Worm (Caenorhabditis elegans) whole organism, L3 larva: ENCODE measurements around the gene C04F6.9.

Experiments
- R02D3.7 ChIP-seq: fragments of 150-350 bp; optimal IDR thresholded peaks from 2 replicates; lab custom pipeline; 2014; ENCODE audit warnings: missing biosample characterization, missing genetic modification characterization
- aly-2 ChIP-seq: fragments of 150-350 bp; optimal IDR thresholded peaks from 2 replicates; lab custom pipeline; 2014; ENCODE audit warnings: missing biosample characterization, missing genetic modification characterization
- ceh-16 ChIP-seq: sonication (generic microtip); optimal IDR thresholded peaks from 2 replicates; lab custom pipeline; 2017; ENCODE audit warnings: missing biosample characterization, missing genetic modification characterization
- ceh-28 ChIP-seq: fragments of 150-350 bp; optimal IDR thresholded peaks from 2 replicates; lab custom pipeline; 2014; ENCODE audit warnings: missing biosample characterization, missing genetic modification reagents, missing genetic modification characterization
- ceh-82 ChIP-seq: fragments of 150-350 bp; optimal IDR thresholded peaks from 2 replicates; lab custom pipeline; 2014; ENCODE audit warnings: missing biosample characterization, missing genetic modification characterization
- ceh-9 ChIP-seq: sonication (generic microtip); optimal IDR thresholded peaks from 2 replicates; lab custom pipeline; 2018; ENCODE audit warnings: missing biosample characterization, missing genetic modification characterization
- daf-12 ChIP-seq: fragments of 150-350 bp; optimal IDR thresholded peaks from 2 replicates; lab custom pipeline; 2014; ENCODE audit warnings: missing biosample characterization, missing genetic modification reagents, missing genetic modification characterization
- egl-5 ChIP-seq: fragments of 150-350 bp; optimal IDR thresholded peaks from 2 replicates; lab custom pipeline; 2017; ENCODE audit warnings: missing biosample characterization, missing genetic modification reagents, missing genetic modification characterization, inconsistent platforms
- elt-1 ChIP-seq: fragments of 150-350 bp; optimal IDR thresholded peaks from 2 replicates; lab custom pipeline; 2014; ENCODE audit warnings: missing biosample characterization, missing genetic modification characterization
- elt-2 ChIP-seq: sonication (generic microtip); optimal IDR thresholded peaks from 2 replicates; lab custom pipeline; 2016; ENCODE audit warnings: missing genetic modification reagents, mild to moderate bottlenecking, missing genetic modification characterization, missing compliant biosample characterization
- eor-1 ChIP-seq, 2 experiments: fragments of 150-350 bp; optimal IDR thresholded peaks; 2 replicates each; lab custom pipeline; 2014 to 2018; ENCODE audit warnings: missing biosample characterization in 2 of 2, missing genetic modification characterization in 2 of 2
- fkh-10 ChIP-seq: sonication (generic microtip); optimal IDR thresholded peaks from 2 replicates; lab custom pipeline; 2017; ENCODE audit warnings: missing biosample characterization, missing genetic modification reagents, missing genetic modification characterization
- fkh-2 ChIP-seq: fragments of 150-350 bp; optimal IDR thresholded peaks from 2 replicates; lab custom pipeline; 2014; ENCODE audit warnings: missing biosample characterization, missing genetic modification reagents, missing genetic modification characterization
- hmg-11 ChIP-seq: sonication (generic microtip); optimal IDR thresholded peaks from 2 replicates; lab custom pipeline; 2016; ENCODE audit warnings: missing genetic modification characterization, missing compliant biosample characterization
- lin-15B ChIP-seq: fragments of 150-350 bp; optimal IDR thresholded peaks from 2 replicates; lab custom pipeline; 2014; ENCODE audit warnings: missing biosample characterization, missing genetic modification characterization
- lin-39 ChIP-seq: fragments of 150-350 bp; optimal IDR thresholded peaks from 2 replicates; lab custom pipeline; 2018; ENCODE audit warnings: missing biosample characterization, missing genetic modification reagents, missing genetic modification characterization
- lsy-12 ChIP-seq: sonication (generic microtip); optimal IDR thresholded peaks from 2 replicates; lab custom pipeline; 2016; ENCODE audit warnings: mild to moderate bottlenecking, missing genetic modification characterization, missing compliant biosample characterization
- mml-1 ChIP-seq: fragments of 150-350 bp; sonication (generic microtip); optimal IDR thresholded peaks from 3 replicates; lab custom pipeline; 2014; ENCODE audit warnings: missing biosample characterization, missing genetic modification characterization
- nhr-12 ChIP-seq: fragments of 150-350 bp; optimal IDR thresholded peaks from 2 replicates; lab custom pipeline; 2014; ENCODE audit warnings: missing biosample characterization, missing genetic modification characterization
- nhr-23 ChIP-seq: fragments of 150-350 bp; optimal IDR thresholded peaks from 2 replicates; lab custom pipeline; 2014; ENCODE audit warnings: missing biosample characterization, missing genetic modification reagents, missing genetic modification characterization
- nhr-25 ChIP-seq: sonication (generic microtip); optimal IDR thresholded peaks from 2 replicates; lab custom pipeline; 2017; ENCODE audit warnings: missing biosample characterization, missing genetic modification characterization
- nhr-28 ChIP-seq: fragments of 150-350 bp; optimal IDR thresholded peaks from 2 replicates; lab custom pipeline; 2014; ENCODE audit warnings: missing biosample characterization, missing genetic modification characterization
- nhr-76 ChIP-seq: fragments of 150-350 bp; sonication (generic microtip); optimal IDR thresholded peaks from 5 replicates; lab custom pipeline; 2014; ENCODE audit warnings: missing biosample characterization, missing genetic modification characterization
- nhr-77 ChIP-seq: fragments of 150-350 bp; optimal IDR thresholded peaks from 2 replicates; lab custom pipeline; 2014; ENCODE audit warnings: missing biosample characterization, missing genetic modification characterization
- pqm-1 ChIP-seq: fragments of 150-350 bp; optimal IDR thresholded peaks from 2 replicates; lab custom pipeline; 2017; ENCODE audit warnings: missing biosample characterization, missing genetic modification characterization, inconsistent platforms
- snpc-4 ChIP-seq: fragments of 150-350 bp; optimal IDR thresholded peaks from 2 replicates; lab custom pipeline; 2014; ENCODE audit warnings: missing biosample characterization, missing genetic modification characterization
- tbx-2 ChIP-seq: sonication (generic microtip); optimal IDR thresholded peaks from 2 replicates; lab custom pipeline; 2016; ENCODE audit warnings: mild to moderate bottlenecking, missing genetic modification characterization, missing compliant biosample characterization
- unc-39 ChIP-seq: sonication (generic microtip); optimal IDR thresholded peaks from 4 replicates; lab custom pipeline; 2017; ENCODE audit warnings: missing biosample characterization, missing genetic modification characterization
- unc-62 ChIP-seq: fragments of 150-350 bp; sonication (generic microtip); optimal IDR thresholded peaks from 4 replicates; lab custom pipeline; 2014; ENCODE audit warnings: missing biosample characterization, missing genetic modification reagents, missing genetic modification characterization
- ztf-11 ChIP-seq: fragments of 150-350 bp; optimal IDR thresholded peaks from 2 replicates; lab custom pipeline; 2014; ENCODE audit warnings: missing biosample characterization, missing genetic modification characterization
- ztf-4 ChIP-seq: fragments of 150-350 bp; optimal IDR thresholded peaks from 2 replicates; lab custom pipeline; 2014; ENCODE audit warnings: missing biosample characterization, missing genetic modification characterization

Gene C04F6.9

DNA sequence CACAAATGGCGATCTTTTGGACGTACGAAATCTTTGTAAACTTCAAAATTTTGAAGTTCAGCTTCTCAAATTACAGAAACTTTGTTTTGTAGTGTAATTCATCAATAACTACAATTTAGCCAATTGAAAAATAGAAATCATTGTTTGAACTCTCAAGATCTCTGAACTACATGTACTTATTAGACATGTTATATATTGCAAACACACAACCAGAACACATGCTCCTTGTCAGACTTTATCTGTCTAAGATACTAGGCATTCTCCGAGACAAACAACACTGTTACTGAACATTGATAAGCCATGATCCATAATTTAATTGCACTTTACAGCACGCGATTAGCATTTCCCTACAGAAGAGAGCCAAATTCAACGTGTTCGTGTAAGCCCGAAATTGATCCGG, 22.7 kb downstream of the C04F6.9 start, which contains the start of gene ZK813.6:
TSS of gene ZK813.6 (plus strand) at position 301 of the 400 bp plus-strand sequence.
- no peak for TF ChIP-seq elt-2 (tag; lab: Kevin White, UChicago)
- no peak for TF ChIP-seq nhr-76
- TF ChIP-seq nhr-12 (tag; lab: Kevin White, UChicago) = no peak

- TF ChIP-seq fkh-10 (GFP tag; lab: Kevin White, UChicago) = peak; percentile 35
- TF ChIP-seq ceh-82 (tag; lab: Kevin White, UChicago) = no peak
- no peak for TF ChIP-seq snpc-4
- no peak for TF ChIP-seq mml-1
- no peak for TF ChIP-seq hmg-11 (tag; lab: Kevin White, UChicago)
Measured at ce11 chrX:3429122-3429521, 27.3 kb downstream of the C04F6.9 start.

ce11 chrX:3430020-3430419, 28.2 kb downstream of the C04F6.9 start, which contains the start of gene ZK813.4:
TSS of gene ZK813.4 (minus strand) at chrX:3430120.
- TF ChIP-seq ztf-4 (tag; lab: Kevin White, UChicago) (no peak), fkh-10 (GFP tag; lab: Kevin White, UChicago) (no peak), ceh-9 (no peak), ztf-11 (no peak), lin-15B (tag; lab: Kevin White, UChicago) (no peak), nhr-23 (tag; lab: Kevin White, UChicago) (no peak), fkh-2 (tag; lab: Kevin White, UChicago) (no peak), snpc-4 (no peak), unc-62 (GFP tag; lab: Kevin White, UChicago) (no peak), aly-2 (no peak), tbx-2 (tag; lab: Kevin White, UChicago) (no peak), eor-1 (tag; optimal IDR thresholded peaks at IDR 0.05; lab: Kevin White, UChicago) (no peak), nhr-28 (tag; lab: Kevin White, UChicago) (no peak), nhr-76 (no peak), elt-1 (no peak), unc-39 (no peak), nhr-25 (tag; lab: Kevin White, UChicago) (no peak)

DNA sequence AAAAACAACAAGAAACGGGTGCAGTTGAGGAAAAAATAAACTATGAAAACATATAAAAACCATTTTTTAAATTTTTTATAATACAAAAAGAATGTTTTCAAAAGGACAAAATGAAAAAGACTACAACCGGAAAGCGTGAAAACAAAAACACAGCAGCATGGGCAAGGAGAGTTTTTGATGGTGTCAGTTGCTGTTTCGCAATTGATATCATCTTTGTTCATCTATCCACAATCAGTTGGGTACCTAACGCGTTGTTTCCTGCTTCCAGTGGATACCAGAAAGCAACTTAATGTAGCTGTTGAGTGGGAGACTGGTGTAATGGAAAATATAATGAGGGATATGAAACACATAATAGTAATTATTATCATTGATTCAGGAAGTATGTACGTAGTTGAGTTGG, 38.0 kb downstream of the C04F6.9 start:
- TF ChIP-seq daf-12 (tag; lab: Kevin White, UChicago) = no peak
- TF ChIP-seq egl-5 (tag; lab: Kevin White, UChicago) = no peak
- no peak for TF ChIP-seq lsy-12 (tag; lab: Kevin White, UChicago)
- no peak for TF ChIP-seq ceh-16 (tag; lab: Kevin White, UChicago)
- TF ChIP-seq R02D3.7 (tag; lab: Kevin White, UChicago) = no peak
- no peak for TF ChIP-seq snpc-4
- TF ChIP-seq elt-2 (tag; lab: Kevin White, UChicago) = no peak

- peak; percentile 59 for TF ChIP-seq lin-39 (tag; lab: Kevin White, UChicago)
- no peak for TF ChIP-seq nhr-23 (tag; lab: Kevin White, UChicago)
Measured at ce11 chrX:3440308-3440707, 38.5 kb downstream of the C04F6.9 start.

DNA sequence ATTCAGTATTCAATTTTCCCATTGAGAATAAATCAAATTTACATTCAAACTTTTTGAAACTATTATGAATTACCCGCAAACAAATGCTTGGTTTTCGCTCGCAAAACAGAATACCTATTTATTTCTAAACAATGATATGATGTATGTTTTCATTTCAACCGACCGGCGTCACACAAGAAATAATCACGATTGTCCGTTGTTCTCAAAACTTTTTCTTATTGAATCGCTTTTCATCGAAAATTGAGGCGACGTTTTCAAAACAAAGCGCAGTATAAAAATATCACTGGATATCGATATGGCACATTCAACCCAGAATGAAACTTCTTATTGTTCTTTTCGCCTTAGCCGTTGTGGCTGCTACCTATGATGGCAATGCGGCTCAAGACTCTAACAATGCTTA, 39.7 kb downstream of the C04F6.9 start, which contains the start of gene ZK813.3:
TSS of gene ZK813.3 (plus strand) at position 301 of the 400 bp plus-strand sequence.
- no peak for TF ChIP-seq fkh-10 (GFP tag; lab: Kevin White, UChicago)
- TF ChIP-seq pqm-1 (tag; lab: Kevin White, UChicago) = no peak
- TF ChIP-seq R02D3.7 (tag; lab: Kevin White, UChicago) = no peak

- no peak for TF ChIP-seq ceh-28 (tag; lab: Kevin White, UChicago)
- TF ChIP-seq unc-62 (GFP tag; lab: Kevin White, UChicago) = no peak
- no peak for TF ChIP-seq ceh-82 (tag; lab: Kevin White, UChicago)
- TF ChIP-seq R02D3.7 (tag; lab: Kevin White, UChicago) = no peak
- no peak for TF ChIP-seq nhr-76
- no peak for TF ChIP-seq nhr-77
- TF ChIP-seq, all 47 proteins: peak for 0
Measured at ce11 chrX:3443526-3443925, 41.7 kb downstream of the C04F6.9 start, which contains the start of gene ZK813.2. TSS of gene ZK813.2 (plus strand) at chrX:3443826.
